Worm (Caenorhabditis elegans): ENCODE measurements around the gene snb-1.

Gene snb-1

DNA sequence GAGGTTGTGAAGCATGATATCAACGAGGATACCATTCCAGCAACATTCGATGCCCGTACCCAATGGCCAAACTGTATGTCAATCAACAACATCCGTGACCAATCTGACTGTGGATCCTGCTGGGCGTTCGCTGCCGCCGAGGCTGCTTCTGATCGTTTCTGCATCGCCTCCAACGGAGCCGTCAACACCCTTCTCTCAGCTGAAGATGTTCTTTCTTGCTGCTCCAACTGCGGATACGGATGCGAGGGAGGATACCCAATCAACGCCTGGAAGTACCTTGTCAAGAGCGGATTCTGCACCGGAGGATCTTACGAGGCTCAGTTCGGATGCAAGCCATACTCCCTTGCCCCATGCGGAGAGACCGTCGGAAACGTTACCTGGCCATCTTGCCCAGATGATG is 41.3 kb downstream of the snb-1 start:
- no peak for TF ChIP-seq F13C5.2 (tag; optimal IDR thresholded peaks at IDR 0.05)
- no peak for TF ChIP-seq B0310.2 (tag; optimal IDR thresholded peaks at IDR 0.05)
- no peak for TF ChIP-seq aly-1 (tag; optimal IDR thresholded peaks at IDR 0.05)

DNA sequence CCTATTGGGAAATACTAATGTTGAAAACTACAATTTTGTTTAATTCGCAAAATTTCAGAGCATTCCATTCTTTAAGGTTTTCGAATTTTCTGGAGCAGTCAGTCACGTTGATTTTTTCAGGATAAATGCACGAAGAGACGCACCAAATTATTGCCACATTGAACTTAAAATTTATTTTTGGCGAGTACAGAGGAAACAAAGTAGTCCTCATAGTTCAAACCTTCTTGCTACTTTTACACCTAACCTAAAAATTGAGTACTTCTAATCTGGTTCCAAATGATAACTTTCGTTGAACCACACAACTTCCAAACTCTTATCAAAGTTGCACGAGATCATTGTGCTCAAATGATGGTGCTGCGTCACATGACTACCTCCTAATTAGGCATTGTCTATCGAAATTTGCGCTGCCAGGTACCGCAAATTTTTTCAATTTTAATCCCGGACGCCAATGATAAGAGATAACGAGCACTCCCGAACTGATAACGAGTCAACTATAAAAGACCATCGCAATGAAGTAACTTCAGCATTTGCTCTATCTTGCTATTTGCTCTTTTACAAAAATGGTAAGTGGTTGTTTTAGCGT is 42.1 kb downstream of the snb-1 start, which contains the start of gene cpr-4:
Gene cpr-4, plus strand, starts transcription at position 523 of the 583 bp plus-strand sequence.
- TF ChIP-seq tra-4 (tag; optimal IDR thresholded peaks at IDR 0.05) (no peak), ama-1 (optimal IDR thresholded peaks at IDR 0.05) (no peak), sea-1 (GFP tag; conservative IDR thresholded peaks at IDR 0.05) (no peak), ceh-36 (tag; optimal IDR thresholded peaks at IDR 0.05) (no peak), pes-1 (GFP tag; IDR thresholded peaks at IDR 0.05) (no peak), flt-1 (GFP tag; IDR thresholded peaks at IDR 0.05) (no peak), hmbx-1 (tag; optimal IDR thresholded peaks at IDR 0.05) (no peak), hmg-4 (GFP tag; optimal IDR thresholded peaks at IDR 0.05) (no peak), F13C5.2 (tag; optimal IDR thresholded peaks at IDR 0.05) (no peak), hnd-1 (tag; optimal IDR thresholded peaks at IDR 0.05) (no peak), ceh-13 (GFP tag; optimal IDR thresholded peaks at IDR 0.05) (no peak), ets-7 (tag; optimal IDR thresholded peaks at IDR 0.05) (no peak), scrt-1 (GFP tag; IDR thresholded peaks at IDR 0.05) (no peak), tbx-11 (GFP tag; IDR thresholded peaks at IDR 0.05) (no peak), B0310.2 (tag; optimal IDR thresholded peaks at IDR 0.05) (no peak), tbx-37 (GFP tag; conservative IDR thresholded peaks at IDR 0.05) (no peak), aly-1 (tag; optimal IDR thresholded peaks at IDR 0.05) (no peak)

DNA sequence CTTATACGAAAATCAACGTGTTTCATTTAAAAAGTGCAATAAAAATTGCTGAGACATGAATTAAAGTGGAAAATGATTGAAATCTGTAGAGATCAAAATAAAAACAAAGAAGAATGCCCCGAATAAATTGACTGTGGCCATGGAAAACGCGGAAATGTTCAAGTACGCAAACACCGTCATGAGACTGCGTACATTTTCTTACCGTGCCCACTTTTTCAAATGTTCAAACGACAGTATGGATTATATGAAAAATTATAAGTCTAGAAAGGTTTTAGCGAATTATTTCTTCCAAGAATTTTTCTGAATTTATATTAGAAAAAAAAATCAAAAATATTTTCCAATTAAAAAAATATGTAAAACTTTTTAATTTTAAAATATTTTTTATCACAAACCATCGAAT is 44.8 kb downstream of the snb-1 start:
- TF ChIP-seq ceh-36 (tag; optimal IDR thresholded peaks at IDR 0.05) (no peak), scrt-1 (GFP tag; IDR thresholded peaks at IDR 0.05) (no peak), tbx-11 (GFP tag; IDR thresholded peaks at IDR 0.05) (no peak), hmg-4 (GFP tag; optimal IDR thresholded peaks at IDR 0.05) (no peak), pes-1 (GFP tag; IDR thresholded peaks at IDR 0.05) (no peak), hmbx-1 (tag; optimal IDR thresholded peaks at IDR 0.05) (no peak), aly-1 (tag; optimal IDR thresholded peaks at IDR 0.05) (no peak)

DNA sequence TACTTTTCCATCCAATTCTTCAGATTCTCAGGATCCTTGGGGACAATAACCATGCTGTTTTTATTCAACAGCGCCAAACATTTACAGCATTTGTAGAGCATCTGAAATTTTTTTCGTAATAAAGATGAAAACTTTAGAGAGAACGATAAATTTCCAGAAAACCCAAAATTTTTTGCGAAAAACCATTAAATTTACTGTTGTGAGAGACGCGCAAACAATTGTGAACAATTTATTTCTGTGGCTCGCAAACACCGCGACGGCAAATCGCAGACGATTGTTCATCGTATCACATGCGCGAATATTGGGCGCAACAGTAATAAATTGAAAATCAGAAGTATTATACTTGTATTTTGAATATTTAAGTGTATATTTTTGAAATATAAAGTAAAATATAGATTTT is 45.2 kb downstream of the snb-1 start, which contains the start of gene gon-14:
Gene gon-14, minus strand, starts transcription at position 101 of the 400 bp plus-strand sequence.
- TF ChIP-seq tbx-11 (GFP tag; IDR thresholded peaks at IDR 0.05) (no peak), flt-1 (GFP tag; IDR thresholded peaks at IDR 0.05) (no peak), pes-1 (GFP tag; IDR thresholded peaks at IDR 0.05) (no peak), tbx-37 (GFP tag; conservative IDR thresholded peaks at IDR 0.05) (no peak), sea-1 (GFP tag; conservative IDR thresholded peaks at IDR 0.05) (no peak), aly-1 (tag; optimal IDR thresholded peaks at IDR 0.05) (no peak), ama-1 (optimal IDR thresholded peaks at IDR 0.05) (no peak), hmbx-1 (tag; optimal IDR thresholded peaks at IDR 0.05) (no peak), hnd-1 (tag; optimal IDR thresholded peaks at IDR 0.05) (no peak)

DNA sequence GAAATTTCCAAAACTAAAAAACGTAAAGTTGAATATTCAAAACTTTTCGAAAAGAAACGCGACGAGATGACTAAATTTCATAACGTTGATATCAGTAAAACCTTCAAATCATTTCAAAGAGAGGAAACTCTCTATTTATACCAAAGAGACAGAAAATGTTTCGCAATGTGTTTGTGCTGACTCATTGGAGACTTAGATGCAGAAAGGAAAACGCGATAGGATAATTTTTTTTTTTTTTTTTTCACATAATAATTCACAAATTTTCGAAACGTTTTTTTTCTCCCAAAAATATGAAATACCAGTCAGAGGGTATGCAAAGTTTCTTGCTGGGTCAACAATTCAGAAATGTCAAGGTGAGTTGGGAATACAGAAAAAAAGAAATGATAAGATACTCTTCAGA is 50.1 kb downstream of the snb-1 start:
- TF ChIP-seq flt-1 (GFP tag; IDR thresholded peaks at IDR 0.05) = no peak
- TF ChIP-seq hmbx-1 (tag; optimal IDR thresholded peaks at IDR 0.05) = no peak
- TF ChIP-seq ets-7 (tag; optimal IDR thresholded peaks at IDR 0.05) = no peak
- no peak for TF ChIP-seq F13C5.2 (tag; optimal IDR thresholded peaks at IDR 0.05)
- no peak for TF ChIP-seq B0310.2 (tag; optimal IDR thresholded peaks at IDR 0.05)
- TF ChIP-seq ceh-36 (tag; optimal IDR thresholded peaks at IDR 0.05) = no peak
- no peak for TF ChIP-seq hnd-1 (tag; optimal IDR thresholded peaks at IDR 0.05)
